Fruit fly (Drosophila melanogaster) whole organism, embryonic: ENCODE data around the gene sr.

Experiments
- CG10462 ChIP-seq: fragments of 200-800 bp; sonication (Bioruptor generic); optimal IDR thresholded peaks from 2 replicates; lab custom pipeline; 2016; ENCODE audit warnings: missing biosample characterization, missing genetic modification characterization
- CG10654 ChIP-seq: fragments of 200-800 bp; sonication (Bioruptor generic); optimal IDR thresholded peaks from 2 replicates; lab custom pipeline; 2016; ENCODE audit warnings: missing biosample characterization, missing genetic modification characterization
- CG11560 ChIP-seq: fragments of 200-800 bp; sonication (Bioruptor generic); IDR thresholded peaks from 3 replicates; pipeline ENCODE4 v1.3.6; 2022; ENCODE audit warnings: missing biosample characterization, missing genetic modification characterization
- CG12391 ChIP-seq: fragments of 200-800 bp; sonication (Bioruptor generic); optimal IDR thresholded peaks from 3 replicates; lab custom pipeline; 2018; ENCODE audit warnings: missing biosample characterization, mild to moderate bottlenecking, missing genetic modification characterization, moderate library complexity
- CG1529 ChIP-seq: fragments of 200-800 bp; sonication (Bioruptor generic); optimal IDR thresholded peaks from 3 replicates; lab custom pipeline; 2018; ENCODE audit warnings: missing biosample characterization, missing genetic modification characterization
- CG18011 ChIP-seq: fragments of 200-800 bp; sonication (Bioruptor generic); optimal IDR thresholded peaks from 2 replicates; lab custom pipeline; 2017; ENCODE audit warnings: missing biosample characterization, missing genetic modification characterization, mild to moderate bottlenecking, moderate library complexity, missing genotype
- CG2199 ChIP-seq: fragments of 200-800 bp; sonication (Bioruptor generic); IDR thresholded peaks from 3 replicates; pipeline ENCODE4 v1.3.6; 2022; ENCODE audit warnings: missing biosample characterization, missing genetic modification characterization
- CG2202 ChIP-seq: fragments of 200-800 bp; sonication (Bioruptor generic); optimal IDR thresholded peaks from 2 replicates; lab custom pipeline; 2018; ENCODE audit warnings: missing biosample characterization, mild to moderate bottlenecking, missing genetic modification characterization
- CG30431 ChIP-seq: fragments of 200-800 bp; sonication (Bioruptor generic); optimal IDR thresholded peaks from 2 replicates; lab custom pipeline; 2017; ENCODE audit warnings: missing biosample characterization, missing genetic modification characterization
- CG3065 ChIP-seq: fragments of 200-800 bp; sonication (Bioruptor generic); optimal IDR thresholded peaks from 2 replicates; lab custom pipeline; 2016; ENCODE audit warnings: missing biosample characterization, missing genetic modification characterization
- CG32532 ChIP-seq: fragments of 200-800 bp; sonication (Bioruptor generic); IDR thresholded peaks from 2 replicates; pipeline ENCODE4 v1.3.6; 2022; ENCODE audit warnings: missing biosample characterization, missing genetic modification characterization
- CG5180 ChIP-seq: fragments of 200-800 bp; sonication (Bioruptor generic); optimal IDR thresholded peaks from 3 replicates; lab custom pipeline; 2017; ENCODE audit warnings: missing biosample characterization, missing genetic modification characterization, mild to moderate bottlenecking, moderate library complexity, missing genetic modification reagents
- CG8281 ChIP-seq: fragments of 200-800 bp; sonication (Bioruptor generic); optimal IDR thresholded peaks from 2 replicates; lab custom pipeline; 2018; ENCODE audit warnings: missing biosample characterization, mild to moderate bottlenecking, missing genetic modification characterization, moderate library complexity
- CG9817 ChIP-seq: fragments of 200-800 bp; sonication (Bioruptor generic); optimal IDR thresholded peaks from 2 replicates; lab custom pipeline; 2018; ENCODE audit warnings: missing biosample characterization, mild to moderate bottlenecking, missing genetic modification characterization, moderate library complexity
- CG9876 ChIP-seq: fragments of 200-800 bp; sonication (Bioruptor generic); optimal IDR thresholded peaks from 2 replicates; lab custom pipeline; 2016; ENCODE audit warnings: missing biosample characterization, missing genetic modification characterization
- Dek ChIP-seq: fragments of 200-800 bp; sonication (Bioruptor generic); optimal IDR thresholded peaks from 3 replicates; lab custom pipeline; 2019; ENCODE audit warnings: missing biosample characterization, mild to moderate bottlenecking, missing genetic modification characterization, moderate library complexity
- Dll ChIP-seq: fragments of 200-800 bp; sonication (Bioruptor generic); IDR thresholded peaks from 4 replicates; pipeline ENCODE4 v1.3.6; 2022; ENCODE audit warnings: missing biosample characterization, missing genetic modification characterization; ENCODE audit not compliant: partially characterized antibody
- Gsc ChIP-seq: fragments of 200-800 bp; sonication (Bioruptor generic); IDR thresholded peaks from 2 replicates; pipeline ENCODE4 v1.3.6; 2022; ENCODE audit warnings: missing biosample characterization, missing genetic modification characterization
- H15 ChIP-seq: fragments of 200-800 bp; sonication (Bioruptor generic); IDR thresholded peaks from 3 replicates; pipeline ENCODE4 v1.3.6; 2022; ENCODE audit warnings: missing biosample characterization, missing genetic modification characterization
- HmgZ ChIP-seq: fragments of 200-800 bp; sonication (Bioruptor generic); optimal IDR thresholded peaks from 2 replicates; lab custom pipeline; 2018; ENCODE audit warnings: missing biosample characterization, mild to moderate bottlenecking, missing genetic modification characterization
- Med ChIP-seq: fragments of 200-800 bp; sonication (Bioruptor generic); peaks from one replicate; lab custom pipeline; 2016; ENCODE audit warnings: missing biosample characterization, missing genetic modification characterization, mild to moderate bottlenecking, inconsistent platforms, moderate library complexity
- Neu2 ChIP-seq: fragments of 200-800 bp; sonication (Bioruptor generic); optimal IDR thresholded peaks from 3 replicates; lab custom pipeline; 2016; ENCODE audit warnings: missing biosample characterization, missing genetic modification characterization, borderline replicate concordance
- Nf-YA ChIP-seq: fragments of 200-800 bp; sonication (Bioruptor generic); IDR thresholded peaks from 2 replicates; pipeline ENCODE4 v1.3.6; 2022; ENCODE audit warnings: missing biosample characterization, missing genetic modification characterization
- NfI ChIP-seq: fragments of 200-800 bp; sonication (Bioruptor generic); optimal IDR thresholded peaks from 3 replicates; lab custom pipeline; 2018; ENCODE audit warnings: missing biosample characterization, mild to moderate bottlenecking, missing genetic modification characterization, moderate library complexity
- Pdp1 ChIP-seq, 2 experiments: fragments of 200-800 bp; sonication (Bioruptor generic); optimal IDR thresholded peaks; 3 replicates each; lab custom pipeline; 2016; ENCODE audit warnings: missing biosample characterization in 2 of 2, missing genetic modification characterization in 2 of 2, mild to moderate bottlenecking in 1 of 2, moderate library complexity in 1 of 2
- Rx ChIP-seq: fragments of 200-800 bp; sonication (Bioruptor generic); IDR thresholded peaks from 2 replicates; pipeline ENCODE4 v1.3.6; 2022; ENCODE audit warnings: missing biosample characterization, missing genetic modification characterization
- Sry-δ ChIP-seq: fragments of 200-800 bp; sonication (Bioruptor generic); optimal IDR thresholded peaks from 2 replicates; lab custom pipeline; 2016; ENCODE audit warnings: missing biosample characterization, missing genetic modification characterization
- ap ChIP-seq: fragments of 200-800 bp; sonication (Bioruptor generic); IDR thresholded peaks from 2 replicates; pipeline ENCODE4 v1.3.6; 2022; ENCODE audit warnings: missing biosample characterization, missing genetic modification characterization
- chinmo ChIP-seq: fragments of 200-800 bp; sonication (Bioruptor generic); IDR thresholded peaks from 4 replicates; pipeline ENCODE4 v1.3.6; 2022; ENCODE audit warnings: missing biosample characterization, missing genetic modification characterization; ENCODE audit not compliant: partially characterized antibody
- lilli ChIP-seq: fragments of 200-800 bp; sonication (Bioruptor generic); optimal IDR thresholded peaks from 3 replicates; lab custom pipeline; 2016; ENCODE audit warnings: missing biosample characterization, missing genetic modification characterization
- maf-S ChIP-seq: fragments of 200-800 bp; sonication (Bioruptor generic); optimal IDR thresholded peaks from 2 replicates; lab custom pipeline; 2016; ENCODE audit warnings: missing biosample characterization, missing genetic modification characterization
- mld ChIP-seq: fragments of 200-800 bp; sonication (Bioruptor generic); IDR thresholded peaks from 3 replicates; pipeline ENCODE4 v1.3.6; 2022; ENCODE audit warnings: missing biosample characterization, missing genetic modification characterization; ENCODE audit not compliant: partially characterized antibody
- nerfin-1 ChIP-seq: fragments of 200-800 bp; sonication (Bioruptor generic); optimal IDR thresholded peaks from 3 replicates; lab custom pipeline; 2019; ENCODE audit warnings: missing biosample characterization, mild to moderate bottlenecking, missing genetic modification characterization, moderate library complexity
- otp ChIP-seq: fragments of 200-800 bp; sonication (Bioruptor generic); IDR thresholded peaks from 3 replicates; pipeline ENCODE4, ENCODE4 v1.3.6; 2022; ENCODE audit warnings: missing biosample characterization, missing genetic modification characterization
- p53 ChIP-seq: fragments of 200-800 bp; sonication (Bioruptor generic); optimal IDR thresholded peaks from 2 replicates; lab custom pipeline; 2016; ENCODE audit warnings: missing biosample characterization, missing genetic modification characterization
- pb ChIP-seq: fragments of 200-800 bp; sonication (Bioruptor generic); optimal IDR thresholded peaks from 3 replicates; lab custom pipeline; 2016; ENCODE audit warnings: missing biosample characterization, missing genetic modification characterization
- pros ChIP-seq: fragments of 200-800 bp; sonication (Bioruptor generic); optimal IDR thresholded peaks from 3 replicates; lab custom pipeline; 2019; ENCODE audit warnings: missing biosample characterization, mild to moderate bottlenecking, missing genetic modification characterization, moderate library complexity
- repo ChIP-seq: fragments of 200-800 bp; sonication (Bioruptor generic); optimal IDR thresholded peaks from 2 replicates; lab custom pipeline; 2016; ENCODE audit warnings: missing biosample characterization, missing genetic modification characterization
- ro ChIP-seq: fragments of 200-800 bp; sonication (Bioruptor generic); IDR thresholded peaks from 2 replicates; pipeline ENCODE4 v1.3.6; 2022; ENCODE audit warnings: missing biosample characterization, missing genetic modification characterization
- schlank ChIP-seq: fragments of 200-800 bp; sonication (Bioruptor generic); optimal IDR thresholded peaks from 2 replicates; lab custom pipeline; 2018; ENCODE audit warnings: missing biosample characterization, mild to moderate bottlenecking, missing genetic modification characterization
- scrt ChIP-seq: fragments of 200-800 bp; sonication (Bioruptor generic); optimal IDR thresholded peaks from 2 replicates; lab custom pipeline; 2018; ENCODE audit warnings: missing biosample characterization, mild to moderate bottlenecking, missing genetic modification characterization, moderate library complexity
- tap ChIP-seq: fragments of 200-800 bp; optimal IDR thresholded peaks from 3 replicates; lab custom pipeline; 2019; ENCODE audit warnings: missing biosample characterization, mild to moderate bottlenecking, missing genetic modification characterization, moderate library complexity
- trem ChIP-seq: fragments of 200-800 bp; optimal IDR thresholded peaks from 3 replicates; lab custom pipeline; 2019; ENCODE audit warnings: missing biosample characterization, mild to moderate bottlenecking, missing genetic modification characterization, moderate library complexity
- unc-4 ChIP-seq: fragments of 200-800 bp; sonication (Bioruptor generic); IDR thresholded peaks from 2 replicates; pipeline ENCODE4 v1.3.6; 2022; ENCODE audit warnings: missing biosample characterization, missing genetic modification characterization; ENCODE audit not compliant: partially characterized antibody
- vfl ChIP-seq: fragments of 200-800 bp; sonication (Bioruptor generic); optimal IDR thresholded peaks from 2 replicates; lab custom pipeline; 2016; ENCODE audit warnings: missing biosample characterization, missing genetic modification characterization
- yki ChIP-seq: fragments of >200 bp; optimal IDR thresholded peaks from 3 replicates; lab custom pipeline; 2018
- zf30C ChIP-seq: fragments of 200-800 bp; sonication (Bioruptor generic); optimal IDR thresholded peaks from 3 replicates; lab custom pipeline; 2018; ENCODE audit warnings: missing biosample characterization, mild to moderate bottlenecking, missing genetic modification characterization

Gene sr

dm6 chr3R:18050016-18050556, 40.5 kb upstream of the sr start (continued):
- TF ChIP-seq scrt, result no peak
- TF ChIP-seq CG32532 (GFP tag; lab: Robert Waterston, UW), result no peak
- TF ChIP-seq ap (GFP tag; lab: Robert Waterston, UW), result no peak
- peak; percentile 62 for TF ChIP-seq CG5180 (GFP tag; lab: Kevin White, UChicago)
- TF ChIP-seq CG2199, result 0 out of 3 replicates have a peak, but pooled peaks have one; percentile 6
- TF ChIP-seq nerfin-1, result no peak
- no peak for TF ChIP-seq NfI
- TF ChIP-seq CG3065, result peak; percentile 88
- TF ChIP-seq yki (lab: Kevin White, UChicago), result no peak
- no peak for TF ChIP-seq CG1529
- TF ChIP-seq Dll (GFP tag; lab: Robert Waterston, UW), result no peak
- peak; percentile 31 for TF ChIP-seq pros
- no peak for TF ChIP-seq ro
- no peak for TF ChIP-seq tap (tag; lab: Kevin White, UChicago)
- no peak for TF ChIP-seq repo (GFP tag; lab: Kevin White, UChicago)
- no peak for TF ChIP-seq mld
- no peak for TF ChIP-seq Pdp1 (GFP tag; optimal IDR thresholded peaks at IDR 0.05; lab: Kevin White, UChicago)

- no peak for TF ChIP-seq Sry-δ
- TF ChIP-seq p53 (GFP tag; lab: Kevin White, UChicago), result no peak
- TF ChIP-seq ap (GFP tag; lab: Robert Waterston, UW), result no peak
- no peak for TF ChIP-seq CG12391 (tag; lab: Kevin White, UChicago)
- no peak for TF ChIP-seq Gsc (GFP tag; lab: Robert Waterston, UW)
- TF ChIP-seq CG11560 (tag; lab: Robert Waterston, UW), result 0 out of 3 replicates have a peak, but pooled peaks have one; percentile 21
- TF ChIP-seq Dek (tag; lab: Kevin White, UChicago), result no peak
- no peak for TF ChIP-seq pb (GFP tag; lab: Kevin White, UChicago)
- TF ChIP-seq zf30C, result peak; percentile 53
- TF ChIP-seq trem, result no peak
- no peak for TF ChIP-seq CG2202 (tag; lab: Kevin White, UChicago)
- no peak for TF ChIP-seq HmgZ (tag; lab: Kevin White, UChicago)
- TF ChIP-seq lilli (GFP tag; lab: Kevin White, UChicago), result no peak
- no peak for TF ChIP-seq unc-4 (GFP tag; lab: Robert Waterston, UW)
- TF ChIP-seq vfl (GFP tag; lab: Kevin White, UChicago), result no peak
- TF ChIP-seq chinmo (GFP tag; lab: Robert Waterston, UW), result no peak
- TF ChIP-seq CG10462 (GFP tag; lab: Kevin White, UChicago), result no peak
- TF ChIP-seq CG9817 (tag; lab: Kevin White, UChicago), result no peak
- TF ChIP-seq maf-S, result no peak
- no peak for TF ChIP-seq Rx (GFP tag; lab: Robert Waterston, UW)
- TF ChIP-seq Nf-YA, result no peak
- 0 out of 3 replicates have a peak, but pooled peaks have one; percentile 7 for TF ChIP-seq H15 (GFP tag; lab: Robert Waterston, UW)
- no peak for TF ChIP-seq schlank (tag; lab: Kevin White, UChicago)
- TF ChIP-seq otp (GFP tag; lab: Robert Waterston, UW), result 0 out of 3 replicates have a peak, but pooled peaks have one; percentile 13
- peak; percentile 9 for TF ChIP-seq Med (GFP tag; lab: Kevin White, UChicago)
- peak; percentile 4 for TF ChIP-seq CG8281 (tag; lab: Kevin White, UChicago)
- no peak for TF ChIP-seq Neu2 (GFP tag; lab: Kevin White, UChicago)
- no peak for TF ChIP-seq CG9876 (GFP tag; lab: Kevin White, UChicago)
- no peak for TF ChIP-seq CG30431 (GFP tag; lab: Kevin White, UChicago)
- TF ChIP-seq CG10654 (GFP tag; lab: Kevin White, UChicago), result no peak
- no peak for TF ChIP-seq CG18011 (GFP tag; lab: Kevin White, UChicago)
These were observed 40.0 kb upstream of the sr start for dm6 chr3R:18050585-18050984.
